Fruit fly (Drosophila melanogaster): ENCODE measurements around the gene Daao2.

Gene Daao2

dm6 chr2L:6791845-6792443, 10.9 kb upstream of the Daao2 start (continued):
- TF ChIP-seq Drgx (GFP tag; IDR thresholded peaks at IDR 0.05) (no peak), br (optimal IDR thresholded peaks at IDR 0.05) (no peak), chm (GFP tag; IDR thresholded peaks at IDR 0.05) (peak; percentile 73), fd3F (GFP tag; optimal IDR thresholded peaks at IDR 0.05) (no peak), sug (tag; optimal IDR thresholded peaks at IDR 0.05) (peak; percentile 27), CG8388 (GFP tag; optimal IDR thresholded peaks at IDR 0.05) (no peak), CG10366 (GFP tag; IDR thresholded peaks at IDR 0.05) (no peak), amos (GFP tag; IDR thresholded peaks at IDR 0.05; ENCODE audit: partially characterized antibody) (no peak), pros (GFP tag; optimal IDR thresholded peaks at IDR 0.05) (peak; percentile 67), CG2889 (GFP tag; IDR thresholded peaks at IDR 0.05) (no peak), Dfd (GFP tag; optimal IDR thresholded peaks at IDR 0.05) (no peak), slbo (GFP tag; IDR thresholded peaks at IDR 0.05) (no peak), mirr (GFP tag; optimal IDR thresholded peaks at IDR 0.05) (no peak), tup (GFP tag; optimal IDR thresholded peaks at IDR 0.05) (no peak), CG17385 (GFP tag; optimal IDR thresholded peaks at IDR 0.05) (peak; percentile 11), CG17568 (GFP tag; optimal IDR thresholded peaks at IDR 0.05) (peak; percentile 14), Mad (GFP tag; optimal IDR thresholded peaks at IDR 0.05) (no peak), Med (GFP tag) (peak; percentile 49), CG34376 (GFP tag; optimal IDR thresholded peaks at IDR 0.05) (peak; percentile 10), CG5180 (GFP tag; optimal IDR thresholded peaks at IDR 0.05) (peak; percentile 34), Blimp-1 (GFP tag; optimal IDR thresholded peaks at IDR 0.05) (no peak), vfl (GFP tag; optimal IDR thresholded peaks at IDR 0.05) (no peak), chinmo (GFP tag; IDR thresholded peaks at IDR 0.05; ENCODE audit: partially characterized antibody) (0 out of 4 replicates have a peak, but pooled peaks have one; percentile 72), Bgb (GFP tag; IDR thresholded peaks at IDR 0.05; ENCODE audit: partially characterized antibody) (no peak), CG12219 (GFP tag; optimal IDR thresholded peaks at IDR 0.05) (no peak), salm (tag; optimal IDR thresholded peaks at IDR 0.05) (no peak), Aef1 (GFP tag; IDR thresholded peaks at IDR 0.05) (no peak), hth (optimal IDR thresholded peaks at IDR 0.05) (no peak), CG12744 (GFP tag; optimal IDR thresholded peaks at IDR 0.05) (no peak), Max (GFP tag; optimal IDR thresholded peaks at IDR 0.05) (no peak), kni (GFP tag; optimal IDR thresholded peaks at IDR 0.05) (peak; percentile 66), CG34224 (GFP tag; IDR thresholded peaks at IDR 0.05; ENCODE audit: partially characterized antibody) (no peak), CG3163 (GFP tag; optimal IDR thresholded peaks at IDR 0.05) (peak; percentile 99), abd-A (tag; optimal IDR thresholded peaks at IDR 0.05) (no peak), CrebB (tag; optimal IDR thresholded peaks at IDR 0.05) (peak; percentile 42), gsb-n (tag; optimal IDR thresholded peaks at IDR 0.05) (peak; percentile 4)

- peak; percentile 2 for TF ChIP-seq CG7839 (tag; optimal IDR thresholded peaks at IDR 0.05)
- TF ChIP-seq fd64A (GFP tag; optimal IDR thresholded peaks at IDR 0.05): no peak
- TF ChIP-seq gt (GFP tag; IDR thresholded peaks at IDR 0.05): no peak
- peak; percentile 32 for TF ChIP-seq sens (GFP tag)
- TF ChIP-seq CG3163 (GFP tag; optimal IDR thresholded peaks at IDR 0.05): peak; percentile 99
- TF ChIP-seq CG4360 (GFP tag; IDR thresholded peaks at IDR 0.05): peak; percentile 98
- peak in 1 of 2 experiments; percentile 64 for TF ChIP-seq Hr78 (GFP tag; optimal IDR thresholded peaks at IDR 0.05)
- no peak for TF ChIP-seq CG33557 (GFP tag; optimal IDR thresholded peaks at IDR 0.05)
- TF ChIP-seq CG5180 (GFP tag; optimal IDR thresholded peaks at IDR 0.05): peak; percentile 92
- TF ChIP-seq crol (GFP tag; IDR thresholded peaks at IDR 0.05): peak; percentile 37; the same call in 1 of the 2 replicates
- peak; percentile 54 for TF ChIP-seq kah (GFP tag; optimal IDR thresholded peaks at IDR 0.05)
- TF ChIP-seq CG17385 (GFP tag; optimal IDR thresholded peaks at IDR 0.05): peak; percentile 17
- peak; percentile 59 for TF ChIP-seq kni (GFP tag; optimal IDR thresholded peaks at IDR 0.05)
- peak; percentile 4 for TF ChIP-seq yki (optimal IDR thresholded peaks at IDR 0.05)
- TF ChIP-seq ci (GFP tag; IDR thresholded peaks at IDR 0.05): 0 out of 3 replicates have a peak, but pooled peaks have one; percentile 11
- TF ChIP-seq BtbVII (GFP tag; optimal IDR thresholded peaks at IDR 0.05): peak; percentile 32
- peak; percentile 51 for TF ChIP-seq cg (GFP tag; optimal IDR thresholded peaks at IDR 0.05)
- peak; percentile 71 for TF ChIP-seq Med (GFP tag)
- peak; percentile 98 for TF ChIP-seq pros (GFP tag; optimal IDR thresholded peaks at IDR 0.05)
Measured at dm6 chr2L:6793763-6794417, 8.9 kb upstream of the Daao2 start.

Measured in whole organism, embryonic.